Worm (Caenorhabditis elegans) whole organism, young adult: ENCODE data around the gene Y43F8C.9.
A peak's percentile ranks its signal among the peaks of the same experiment; 100 is the strongest.

Experiments used
- B0019.2 ChIP-seq: fragments of 200-800 bp; sonication (Bioruptor generic); conservative IDR thresholded peaks from 2 replicates; pipeline ENCODE4 v1.3.6; 2022; ENCODE audit warnings: missing genetic modification reagents, missing genetic modification characterization, missing compliant biosample characterization
- B0261.1 ChIP-seq: sonication (generic microtip); optimal IDR thresholded peaks from 2 replicates; lab custom pipeline; 2016; ENCODE audit warnings: mild to moderate bottlenecking, missing genetic modification characterization, moderate library complexity, missing compliant biosample characterization
- C17E4.6 ChIP-seq: fragments of 200-800 bp; sonication (Bioruptor generic); IDR thresholded peaks from 2 replicates; pipeline ENCODE4 v1.3.6; 2022; ENCODE audit warnings: missing genetic modification reagents, missing genetic modification characterization, missing compliant biosample characterization
- D2030.7 ChIP-seq: fragments of 200-800 bp; sonication (Bioruptor generic); IDR thresholded peaks from 2 replicates; pipeline ENCODE4 v1.3.6; 2022; ENCODE audit warnings: missing genetic modification reagents, missing genetic modification characterization, missing compliant biosample characterization
- F39B2.1 ChIP-seq: fragments of 200-800 bp; sonication (Bioruptor generic); IDR thresholded peaks from 2 replicates; pipeline ENCODE4 v1.3.6; 2022; ENCODE audit warnings: missing genetic modification reagents, missing genetic modification characterization, missing compliant biosample characterization
- F49E8.2 ChIP-seq: sonication (generic microtip); optimal IDR thresholded peaks from 3 replicates; lab custom pipeline; 2017; ENCODE audit warnings: missing genetic modification characterization, mild to moderate bottlenecking, missing compliant biosample characterization, antibody characterized with exemption, moderate library complexity; ENCODE audit not compliant: insufficient read depth
- F55B11.4 ChIP-seq: sonication (generic microtip); optimal IDR thresholded peaks from 2 replicates; lab custom pipeline; 2016; ENCODE audit warnings: missing compliant biosample characterization, missing genetic modification characterization, borderline replicate concordance; ENCODE audit not compliant: insufficient read depth
- F57A8.1 ChIP-seq: fragments of 200-800 bp; sonication (Bioruptor generic); optimal IDR thresholded peaks from 2 replicates; lab custom pipeline; 2018; ENCODE audit warnings: mild to moderate bottlenecking, missing genetic modification characterization, moderate library complexity, missing compliant biosample characterization
- K12H6.12 ChIP-seq: fragments of 200-800 bp; sonication (Bioruptor generic); optimal IDR thresholded peaks from 2 replicates; lab custom pipeline; 2018; ENCODE audit warnings: mild to moderate bottlenecking, missing genetic modification characterization, missing compliant biosample characterization
- Y53F4B.3 ChIP-seq: fragments of 200-800 bp; sonication (Bioruptor generic); IDR thresholded peaks from 2 replicates; pipeline ENCODE4 v1.3.6; 2022; ENCODE audit warnings: missing genetic modification reagents, missing genetic modification characterization, missing compliant biosample characterization
- Y95B8A.8 ChIP-seq: fragments of 200-800 bp; sonication (Bioruptor generic); IDR thresholded peaks from 2 replicates; pipeline ENCODE4 v1.3.6; 2022; ENCODE audit warnings: missing genetic modification reagents, missing genetic modification characterization, missing compliant biosample characterization
- ZK185.1 ChIP-seq: sonication (generic microtip); optimal IDR thresholded peaks from 2 replicates; lab custom pipeline; 2016; ENCODE audit warnings: mild to moderate bottlenecking, missing genetic modification characterization, missing compliant biosample characterization; ENCODE audit not compliant: poor library complexity, severe bottlenecking
- aptf-2 ChIP-seq: fragments of 200-800 bp; sonication (Bioruptor generic); conservative IDR thresholded peaks from 2 replicates; pipeline ENCODE4 v1.3.6; 2022; ENCODE audit warnings: missing genetic modification reagents, missing genetic modification characterization, missing compliant biosample characterization
- aptf-3 ChIP-seq: fragments of 200-800 bp; sonication (Bioruptor generic); IDR thresholded peaks from 2 replicates; pipeline ENCODE4 v1.3.6; 2022; ENCODE audit warnings: missing genetic modification characterization, missing compliant biosample characterization
- athp-1 ChIP-seq: sonication (generic microtip); optimal IDR thresholded peaks from 2 replicates; lab custom pipeline; 2017; ENCODE audit warnings: mild to moderate bottlenecking, missing genetic modification characterization, missing compliant biosample characterization
- attf-3 ChIP-seq: fragments of 200-800 bp; sonication (Bioruptor generic); conservative IDR thresholded peaks from 2 replicates; pipeline ENCODE4 v1.3.6; 2022; ENCODE audit warnings: missing genetic modification reagents, missing genetic modification characterization, missing compliant biosample characterization
- bed-2 ChIP-seq: fragments of 200-800 bp; sonication (Bioruptor generic); IDR thresholded peaks from 2 replicates; pipeline ENCODE4 v1.3.6; 2022; ENCODE audit warnings: missing genetic modification reagents, missing genetic modification characterization, missing compliant biosample characterization
- cebp-2 ChIP-seq: fragments of 200-800 bp; sonication (Bioruptor generic); IDR thresholded peaks from 2 replicates; pipeline ENCODE4 v1.3.6; 2022; ENCODE audit warnings: missing genetic modification characterization, missing compliant biosample characterization
- ceh-79 ChIP-seq: sonication (generic microtip); optimal IDR thresholded peaks from 2 replicates; lab custom pipeline; 2017; ENCODE audit warnings: mild to moderate bottlenecking, missing genetic modification characterization, missing compliant biosample characterization
- dox-1 ChIP-seq: fragments of 200-800 bp; sonication (Bioruptor generic); IDR thresholded peaks from 2 replicates; pipeline ENCODE4 v1.3.6; 2022; ENCODE audit warnings: missing genetic modification reagents, missing genetic modification characterization, missing compliant biosample characterization
- dpl-1 ChIP-seq: fragments of 150-350 bp; optimal IDR thresholded peaks from 2 replicates; lab custom pipeline; 2014; ENCODE audit warnings: missing biosample characterization, missing genetic modification reagents, missing genetic modification characterization
- egl-18 ChIP-seq: fragments of 200-800 bp; sonication (Bioruptor generic); IDR thresholded peaks from 2 replicates; pipeline ENCODE4 v1.3.6; 2022; ENCODE audit warnings: missing genetic modification reagents, missing genetic modification characterization, missing compliant biosample characterization
- hmg-1.2 ChIP-seq: fragments of 200-800 bp; sonication (Bioruptor generic); IDR thresholded peaks from 2 replicates; pipeline ENCODE4 v1.3.6; 2022; ENCODE audit warnings: missing genetic modification reagents, missing genetic modification characterization, missing compliant biosample characterization
- let-526 ChIP-seq: fragments of 200-800 bp; sonication (Bioruptor generic); IDR thresholded peaks from 2 replicates; pipeline ENCODE4 v1.3.6; 2022; ENCODE audit warnings: missing genetic modification reagents, missing genetic modification characterization, missing compliant biosample characterization
- madf-10 ChIP-seq: sonication (generic microtip); optimal IDR thresholded peaks from 2 replicates; lab custom pipeline; 2016; ENCODE audit warnings: mild to moderate bottlenecking, missing genetic modification characterization, missing compliant biosample characterization
- madf-3 ChIP-seq: fragments of 200-800 bp; sonication (Bioruptor generic); IDR thresholded peaks from 2 replicates; pipeline ENCODE4 v1.3.6; 2022; ENCODE audit warnings: missing genetic modification reagents, missing genetic modification characterization, missing compliant biosample characterization
- mes-4 ChIP-seq: sonication (generic microtip); optimal IDR thresholded peaks from 2 replicates; lab custom pipeline; 2016; ENCODE audit warnings: missing genotype, missing genetic modification characterization, missing compliant biosample characterization
- nfya-2 ChIP-seq: fragments of 200-800 bp; sonication (Bioruptor generic); IDR thresholded peaks from 2 replicates; pipeline ENCODE4 v1.3.6; 2022; ENCODE audit warnings: missing genetic modification reagents, missing genetic modification characterization, missing compliant biosample characterization
- pbrm-1 ChIP-seq: fragments of 200-800 bp; sonication (Bioruptor generic); IDR thresholded peaks from 2 replicates; pipeline ENCODE4 v1.3.6; 2022; ENCODE audit warnings: missing genetic modification reagents, missing genetic modification characterization, missing compliant biosample characterization
- sdz-38 ChIP-seq: sonication (generic microtip); optimal IDR thresholded peaks from 2 replicates; lab custom pipeline; 2016; ENCODE audit warnings: missing genotype, missing genetic modification characterization, missing compliant biosample characterization
- snpc-1.1 ChIP-seq: sonication (generic microtip); optimal IDR thresholded peaks from 2 replicates; lab custom pipeline; 2017; ENCODE audit warnings: missing genetic modification characterization, mild to moderate bottlenecking, missing compliant biosample characterization, antibody characterized with exemption, moderate library complexity, missing genotype, missing genetic modification reagents; ENCODE audit not compliant: insufficient read depth
- somi-1 ChIP-seq: fragments of 200-800 bp; sonication (Bioruptor generic); optimal IDR thresholded peaks from 2 replicates; lab custom pipeline; 2018; ENCODE audit warnings: mild to moderate bottlenecking, missing genetic modification characterization, missing compliant biosample characterization
- tbx-9 ChIP-seq: sonication (generic microtip); optimal IDR thresholded peaks from 2 replicates; lab custom pipeline; 2016; ENCODE audit warnings: borderline replicate concordance, missing genetic modification characterization, inconsistent platforms, missing compliant biosample characterization
- zfh-2 ChIP-seq: fragments of 200-800 bp; sonication (Bioruptor generic); conservative IDR thresholded peaks from 2 replicates; pipeline ENCODE4 v1.3.6; 2022; ENCODE audit warnings: missing genetic modification reagents, missing genetic modification characterization, missing compliant biosample characterization
- ztf-28 ChIP-seq: fragments of 200-800 bp; sonication (Bioruptor generic); IDR thresholded peaks from 2 replicates; pipeline ENCODE4 v1.3.6; 2022; ENCODE audit warnings: missing genetic modification reagents, missing genetic modification characterization, missing compliant biosample characterization
- ztf-3 ChIP-seq: fragments of 200-800 bp; sonication (Bioruptor generic); optimal IDR thresholded peaks from 2 replicates; lab custom pipeline; 2018; ENCODE audit warnings: mild to moderate bottlenecking, missing genetic modification characterization, missing compliant biosample characterization

Y43F8C.9 gene

DNA sequence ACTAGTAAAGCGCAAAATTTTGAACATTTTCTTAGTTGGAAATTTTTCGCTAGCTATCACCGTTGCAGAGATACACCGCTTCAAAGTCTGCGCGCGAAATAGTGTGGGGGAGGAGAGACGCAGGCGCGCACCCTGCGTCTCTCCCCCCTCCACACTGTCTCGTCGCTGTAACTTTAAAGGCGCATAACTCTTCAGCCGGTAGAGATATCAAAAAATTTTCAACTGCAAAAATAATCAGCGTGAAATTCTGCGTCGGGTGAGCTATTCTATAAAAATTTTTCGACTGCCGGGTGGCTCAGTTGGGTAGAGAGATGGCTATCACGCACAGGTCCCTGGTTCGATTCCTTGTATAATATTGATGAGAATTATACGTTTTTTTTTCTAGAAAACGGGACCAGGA, 16.4 kb upstream of the Y43F8C.9 start:
- TF ChIP-seq dpl-1 (GFP tag; lab: Kevin White, UChicago), result no peak
- TF ChIP-seq zfh-2 (GFP tag; lab: Robert Waterston, UW), result peak; percentile 75
- TF ChIP-seq C17E4.6, result 0 out of 2 replicates have a peak, but pooled peaks have one; percentile 23
- 0 out of 2 replicates have a peak, but pooled peaks have one; percentile 44 for TF ChIP-seq ztf-28 (GFP tag; lab: Robert Waterston, UW)
- TF ChIP-seq nfya-2 (GFP tag; lab: Robert Waterston, UW), result 0 out of 2 replicates have a peak, but pooled peaks have one; percentile 58
- TF ChIP-seq F39B2.1 (GFP tag; lab: Robert Waterston, UW), result 0 out of 2 replicates have a peak, but pooled peaks have one; percentile 3
- no peak for TF ChIP-seq Y53F4B.3
- TF ChIP-seq hmg-1.2 (GFP tag; lab: Robert Waterston, UW), result peak; percentile 96
- TF ChIP-seq D2030.7, result 0 out of 2 replicates have a peak, but pooled peaks have one; percentile 24
- no peak for TF ChIP-seq madf-3 (GFP tag; lab: Robert Waterston, UW)
- 0 out of 2 replicates have a peak, but pooled peaks have one; percentile 72 for TF ChIP-seq aptf-3
- TF ChIP-seq let-526, result 0 out of 2 replicates have a peak, but pooled peaks have one; percentile 50
- TF ChIP-seq, all 124 proteins: peak for 9

DNA sequence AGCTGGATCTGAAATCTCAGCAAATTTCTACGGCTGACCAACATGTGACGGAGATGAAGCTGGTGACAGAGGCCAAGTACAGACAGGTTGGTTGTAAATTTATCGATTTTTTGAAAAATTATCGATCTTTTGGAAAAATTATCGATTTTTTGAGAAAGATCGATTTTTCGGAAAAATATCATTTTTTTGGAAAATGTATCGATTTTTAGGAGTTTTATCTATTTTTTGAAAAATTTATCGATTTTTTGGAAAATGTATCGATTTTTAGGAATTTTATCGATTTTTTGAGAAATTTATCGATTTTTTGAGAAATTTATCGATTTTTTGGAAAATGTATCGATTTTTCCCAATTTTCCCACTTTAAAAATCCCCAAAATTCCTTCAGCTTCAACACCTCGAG, 15.9 kb upstream of the Y43F8C.9 start:
- TF ChIP-seq F49E8.2 (tag; lab: Kevin White, UChicago), result no peak
- TF ChIP-seq bed-2, result no peak
- no peak for TF ChIP-seq F39B2.1 (GFP tag; lab: Robert Waterston, UW)
- TF ChIP-seq mes-4, result no peak
- no peak for TF ChIP-seq tbx-9 (tag; lab: Kevin White, UChicago)
- no peak for TF ChIP-seq B0261.1 (tag; lab: Kevin White, UChicago)
- TF ChIP-seq K12H6.12, result no peak

DNA sequence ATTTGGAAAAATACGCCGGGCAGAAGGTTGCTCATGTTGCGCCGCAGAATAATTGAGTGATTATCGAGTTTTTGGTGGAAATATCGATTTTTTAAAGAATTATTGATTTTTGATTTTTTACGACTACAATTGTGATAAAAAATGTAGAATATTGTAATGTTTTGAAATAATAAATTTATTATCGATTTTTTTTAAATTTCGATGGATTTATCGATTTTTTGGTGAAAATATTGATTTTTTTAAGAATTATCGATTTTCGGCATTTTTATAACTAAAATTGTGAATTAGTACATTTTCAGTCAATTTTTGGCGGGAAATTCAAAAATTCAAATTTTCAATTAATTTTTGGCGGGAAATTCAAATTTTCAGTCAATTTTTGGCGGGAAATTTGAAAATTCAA, 15.3 kb upstream of the Y43F8C.9 start:
- TF ChIP-seq ceh-79 (tag; lab: Kevin White, UChicago) (no peak), egl-18 (no peak), B0019.2 (no peak), ztf-3 (no peak), attf-3 (GFP tag; lab: Robert Waterston, UW) (no peak), dox-1 (GFP tag; lab: Robert Waterston, UW) (no peak), sdz-38 (no peak), pbrm-1 (no peak), ZK185.1 (tag; lab: Kevin White, UChicago) (no peak), F55B11.4 (tag; lab: Kevin White, UChicago) (no peak), somi-1 (GFP tag; lab: Kevin White, UChicago) (no peak), madf-10 (tag; lab: Kevin White, UChicago) (no peak)

DNA sequence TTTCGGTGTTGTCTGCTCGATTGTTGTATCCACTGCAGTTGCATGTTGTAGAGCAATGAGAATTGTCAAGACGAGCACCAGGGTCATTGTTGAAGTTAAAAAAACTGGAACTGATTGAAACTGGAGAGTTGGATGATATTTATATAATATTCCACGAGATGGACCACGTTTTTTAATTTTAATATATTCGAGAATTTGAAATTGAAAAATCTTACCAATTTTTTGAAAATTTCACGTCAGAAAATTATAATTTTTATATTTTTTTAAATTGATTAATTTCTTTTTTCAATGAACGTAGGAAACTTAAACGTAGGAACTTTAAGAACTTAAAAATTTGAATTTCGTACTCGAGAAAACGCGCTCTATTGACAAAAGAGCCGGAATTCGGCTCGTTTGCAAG, 13.4 kb upstream of the Y43F8C.9 start, which contains the start of gene Y43F8C.5:
Y43F8C.5 (minus strand) TSS at position 101 of the 400 bp plus-strand sequence.
- TF ChIP-seq Y95B8A.8 (no peak), aptf-2 (GFP tag; lab: Robert Waterston, UW) (no peak), athp-1 (tag; lab: Kevin White, UChicago) (no peak), F57A8.1 (no peak), K12H6.12 (no peak), snpc-1.1 (tag; lab: Kevin White, UChicago) (no peak), cebp-2 (0 out of 2 replicates have a peak, but pooled peaks have one; percentile 33)
